Worm (Caenorhabditis elegans): ENCODE measurements around the gene par-3.

par-3 gene

ce11 chrIII:5710676-5711075 lies 46.6 kb downstream of the par-3 start (continued):
- TF ChIP-seq madf-6 (GFP tag; IDR thresholded peaks at IDR 0.05) (peak; percentile 25; the same call in 1 of the 2 replicates), let-607 (tag; optimal IDR thresholded peaks at IDR 0.05) (peak in 1 of 2 experiments; percentile 40)

- TF ChIP-seq cebp-1 (GFP tag; IDR thresholded peaks at IDR 0.05) (no peak), cebp-1 (tag; optimal IDR thresholded peaks at IDR 0.05) (peak; percentile 82), nfya-2 (GFP tag; IDR thresholded peaks at IDR 0.05) (no peak), Y95B8A.8 (GFP tag; IDR thresholded peaks at IDR 0.05) (no peak)
These were observed 47.2 kb downstream of the par-3 start, which contains the start of gene rbm-26 for ce11 chrIII:5711242-5711641. rbm-26 (plus strand) TSS chrIII:5711542.

ce11 chrIII:5711881-5712643 lies 48.0 kb downstream of the par-3 start:
- TF ChIP-seq bed-1 (GFP tag; IDR thresholded peaks at IDR 0.05) (no peak), F39B2.1 (GFP tag; IDR thresholded peaks at IDR 0.05) (no peak), lin-40 (tag; optimal IDR thresholded peaks at IDR 0.05) (no peak), B0336.3 (GFP tag; IDR thresholded peaks at IDR 0.05) (0 out of 2 replicates have a peak, but pooled peaks have one; percentile 25), hmg-20 (GFP tag; IDR thresholded peaks at IDR 0.05) (no peak), snpc-1.3 (tag; optimal IDR thresholded peaks at IDR 0.05; ENCODE audit: insufficient read depth) (no peak), xnd-1 (tag; optimal IDR thresholded peaks at IDR 0.05) (no peak), zfh-2 (GFP tag; conservative IDR thresholded peaks at IDR 0.05) (peak; percentile 58; the same call in 1 of the 2 replicates), ztf-28 (GFP tag; IDR thresholded peaks at IDR 0.05) (no peak)

- TF ChIP-seq repo-1 (tag; optimal IDR thresholded peaks at IDR 0.05) = no peak
- TF ChIP-seq lsy-27 (tag; optimal IDR thresholded peaks at IDR 0.05; ENCODE audit: borderline replicate concordance, insufficient read depth) = no peak
- TF ChIP-seq ama-1 (optimal IDR thresholded peaks at IDR 0.05) = peak; percentile 11
- TF ChIP-seq ama-1 (GFP tag; optimal IDR thresholded peaks at IDR 0.05) = peak in 1 of 2 experiments; percentile 84
- peak; percentile 30 for TF ChIP-seq tlf-1 (GFP tag; optimal IDR thresholded peaks at IDR 0.05)
- peak; percentile 84 for TF ChIP-seq B0336.3 (GFP tag; IDR thresholded peaks at IDR 0.05)
- no peak for TF ChIP-seq snpc-1.3 (tag; optimal IDR thresholded peaks at IDR 0.05; ENCODE audit: insufficient read depth)
- no peak for TF ChIP-seq egrh-3 (GFP tag; IDR thresholded peaks at IDR 0.05)
- TF ChIP-seq F57C9.4 (tag; optimal IDR thresholded peaks at IDR 0.05) = no peak
These were observed 50.4 kb downstream of the par-3 start, which contains the start of gene arf-1 for ce11 chrIII:5714230-5714983. arf-1 (plus strand) TSS chrIII:5714886.

ce11 chrIII:5714984-5715454 lies 51.0 kb downstream of the par-3 start:
- TF ChIP-seq ceh-91 (GFP tag; IDR thresholded peaks at IDR 0.05) = no peak
- no peak for TF ChIP-seq ama-1 (optimal IDR thresholded peaks at IDR 0.05)
- TF ChIP-seq ama-1 (GFP tag; optimal IDR thresholded peaks at IDR 0.05) = no peak
- TF ChIP-seq nfya-2 (GFP tag; IDR thresholded peaks at IDR 0.05) = no peak
- TF ChIP-seq ceh-100 (GFP tag; IDR thresholded peaks at IDR 0.05) = no peak
- no peak for TF ChIP-seq madf-8 (GFP tag; conservative IDR thresholded peaks at IDR 0.05)
- no peak for TF ChIP-seq ccch-3 (GFP tag; optimal IDR thresholded peaks at IDR 0.05)
- TF ChIP-seq aptf-2 (GFP tag; conservative IDR thresholded peaks at IDR 0.05) = no peak
- TF ChIP-seq B0035.1 (tag; optimal IDR thresholded peaks at IDR 0.05) = no peak
- no peak for TF ChIP-seq F52B5.7 (tag; optimal IDR thresholded peaks at IDR 0.05)
- TF ChIP-seq madf-3 (GFP tag; IDR thresholded peaks at IDR 0.05) = 0 out of 2 replicates have a peak, but pooled peaks have one; percentile 47
- 0 out of 2 replicates have a peak, but pooled peaks have one; percentile 11 for TF ChIP-seq nfyb-1 (GFP tag; IDR thresholded peaks at IDR 0.05)
- no peak for TF ChIP-seq hsf-1 (GFP tag; IDR thresholded peaks at IDR 0.05)
- TF ChIP-seq tbp1 (GFP tag; optimal IDR thresholded peaks at IDR 0.05) = no peak
- TF ChIP-seq chd-7 (tag; optimal IDR thresholded peaks at IDR 0.05) = no peak
- TF ChIP-seq attf-3 (GFP tag; conservative IDR thresholded peaks at IDR 0.05) = no peak
- no peak for TF ChIP-seq K11D2.4 (GFP tag; IDR thresholded peaks at IDR 0.05)
- TF ChIP-seq lir-1 (GFP tag; conservative IDR thresholded peaks at IDR 0.05) = no peak
- TF ChIP-seq F49E8.2 (tag; optimal IDR thresholded peaks at IDR 0.05; ENCODE audit: insufficient read depth) = no peak
